Fruit fly (Drosophila melanogaster) whole organism, adult: ENCODE data around the gene CG32240.
A peak's percentile ranks its signal among the peaks of the same experiment; 100 is the strongest.

Experiments
- CG11617 ChIP-seq: fragments of 200-800 bp; sonication (Bioruptor generic); optimal IDR thresholded peaks from 2 replicates; lab custom pipeline; 2017; ENCODE audit warnings: mild to moderate bottlenecking, missing biosample characterization, missing genetic modification reagents, missing genetic modification characterization
- CG12768 ChIP-seq: fragments of 200-800 bp; sonication (Bioruptor generic); optimal IDR thresholded peaks from 2 replicates; lab custom pipeline; 2017; ENCODE audit warnings: missing biosample characterization, missing genetic modification characterization, mild to moderate bottlenecking, moderate library complexity, missing genetic modification reagents
- CG14711 ChIP-seq: fragments of 200-800 bp; sonication (Bioruptor generic); optimal IDR thresholded peaks from 2 replicates; lab custom pipeline; 2018; ENCODE audit warnings: missing biosample characterization, mild to moderate bottlenecking, missing genetic modification characterization, moderate library complexity
- CG1620 ChIP-seq: fragments of 200-800 bp; sonication (Bioruptor generic); optimal IDR thresholded peaks from 2 replicates; lab custom pipeline; 2016; ENCODE audit warnings: missing biosample characterization, missing genetic modification characterization
- CG33017 ChIP-seq: fragments of 200-800 bp; sonication (Bioruptor generic); optimal IDR thresholded peaks from 2 replicates; lab custom pipeline; 2018; ENCODE audit warnings: missing biosample characterization, mild to moderate bottlenecking, missing genetic modification characterization, moderate library complexity
- CG5204 ChIP-seq: fragments of 200-800 bp; sonication (Bioruptor generic); optimal IDR thresholded peaks from 2 replicates; lab custom pipeline; 2016; ENCODE audit warnings: missing biosample characterization, missing genetic modification characterization
- CG7045 ChIP-seq: fragments of 200-800 bp; sonication (Bioruptor generic); optimal IDR thresholded peaks from 2 replicates; lab custom pipeline; 2017; ENCODE audit warnings: missing biosample characterization, mild to moderate bottlenecking, missing genetic modification characterization
- CG7101 ChIP-seq: fragments of 200-800 bp; sonication (Bioruptor generic); optimal IDR thresholded peaks from 2 replicates; lab custom pipeline; 2018; ENCODE audit warnings: missing biosample characterization, mild to moderate bottlenecking, missing genetic modification characterization, moderate library complexity
- Clk ChIP-seq: fragments of 200-800 bp; sonication (Bioruptor generic); optimal IDR thresholded peaks from 2 replicates; lab custom pipeline; 2017; ENCODE audit warnings: missing biosample characterization, missing genetic modification characterization
- Crg-1 ChIP-seq: fragments of 200-800 bp; sonication (Bioruptor generic); optimal IDR thresholded peaks from 2 replicates; lab custom pipeline; 2016; ENCODE audit warnings: missing biosample characterization, missing genetic modification characterization
- Hr96 ChIP-seq: fragments of 200-800 bp; sonication (Bioruptor generic); optimal IDR thresholded peaks from 2 replicates; lab custom pipeline; 2016; ENCODE audit warnings: missing biosample characterization, missing genetic modification characterization
- Mnt ChIP-seq: fragments of 200-800 bp; sonication (Bioruptor generic); optimal IDR thresholded peaks from 2 replicates; lab custom pipeline; 2016; ENCODE audit warnings: missing biosample characterization, mild to moderate bottlenecking, missing genetic modification characterization
- bab1 ChIP-seq: fragments of 200-800 bp; sonication (Bioruptor generic); optimal IDR thresholded peaks from 3 replicates; lab custom pipeline; 2019; ENCODE audit warnings: missing biosample characterization, mild to moderate bottlenecking, missing genetic modification characterization, moderate library complexity
- cic ChIP-seq: fragments of 200-800 bp; sonication (Bioruptor generic); optimal IDR thresholded peaks from 2 replicates; lab custom pipeline; 2017; ENCODE audit warnings: missing biosample characterization, mild to moderate bottlenecking, missing genetic modification characterization, moderate library complexity
- cnc ChIP-seq, 2 experiments: fragments of >200 bp; optimal IDR thresholded peaks; 2 replicates each; lab custom pipeline; 2017
- kay ChIP-seq: fragments of 200-800 bp; sonication (Bioruptor generic); peaks from one replicate; lab custom pipeline; 2016; ENCODE audit warnings: missing biosample characterization, missing genetic modification characterization, borderline replicate concordance
- ovo ChIP-seq: fragments of 200-800 bp; sonication (Bioruptor generic); optimal IDR thresholded peaks from 2 replicates; lab custom pipeline; 2016; ENCODE audit warnings: missing biosample characterization, missing genetic modification characterization
- pad ChIP-seq: fragments of 200-800 bp; sonication (Bioruptor generic); optimal IDR thresholded peaks from 3 replicates; lab custom pipeline; 2017; ENCODE audit warnings: missing biosample characterization, missing genetic modification characterization, mild to moderate bottlenecking, moderate library complexity, missing genetic modification reagents
- tj ChIP-seq: fragments of 200-800 bp; sonication (Bioruptor generic); optimal IDR thresholded peaks from 3 replicates; lab custom pipeline; 2017; ENCODE audit warnings: missing biosample characterization, mild to moderate bottlenecking, missing genetic modification characterization, moderate library complexity
- toe ChIP-seq: fragments of 200-800 bp; sonication (Bioruptor generic); optimal IDR thresholded peaks from 2 replicates; lab custom pipeline; 2016; ENCODE audit warnings: missing biosample characterization, missing genetic modification characterization

Gene CG32240

dm6 chr3L:4411951-4412350 is 30.5 kb upstream of the CG32240 start:
- TF ChIP-seq CG33017 (tag; lab: Kevin White, UChicago) (no peak), CG1620 (no peak), CG7101 (tag; lab: Kevin White, UChicago) (no peak), kay (GFP tag; lab: Kevin White, UChicago) (peak; percentile 89), toe (GFP tag; lab: Kevin White, UChicago) (no peak)

DNA sequence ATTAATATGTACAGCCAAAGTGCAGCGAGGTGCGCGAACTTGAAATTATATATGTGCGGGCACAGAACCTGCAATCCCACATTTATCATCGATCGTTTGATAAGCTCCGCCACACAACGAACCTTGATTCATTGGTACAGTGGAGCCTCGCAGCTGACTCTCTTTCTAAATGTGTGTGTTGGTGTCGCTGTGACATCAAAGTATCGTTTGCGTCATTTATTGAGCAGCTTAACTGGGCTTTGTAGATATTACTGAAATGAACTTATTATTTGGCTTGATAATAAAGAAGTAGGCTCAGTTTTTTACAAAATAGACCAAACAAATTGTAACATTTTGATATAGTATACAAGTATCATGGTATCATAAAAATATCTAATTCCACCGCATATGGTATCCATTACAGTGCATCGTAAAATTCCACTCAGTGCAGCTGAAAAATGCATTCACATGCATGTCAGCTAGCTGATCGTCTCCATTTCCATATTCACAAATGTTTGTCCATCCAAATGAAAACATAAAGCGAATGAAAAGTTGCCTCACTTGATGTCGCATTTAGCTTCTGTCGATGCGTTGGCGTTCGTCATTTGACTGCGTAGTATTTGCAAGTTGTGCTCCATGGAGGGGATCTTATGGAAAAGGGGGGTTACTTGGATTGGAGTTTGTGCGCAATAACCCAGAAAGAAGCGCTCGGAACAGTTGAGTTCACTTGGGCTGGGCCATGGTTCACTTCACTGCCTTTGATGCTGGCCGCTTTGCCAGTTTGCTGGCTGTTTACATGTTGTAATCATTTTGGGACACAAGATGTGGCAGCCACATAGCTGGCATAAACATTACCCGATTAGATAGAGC is 29.8 kb upstream of the CG32240 start:
- TF ChIP-seq CG7045 (GFP tag; lab: Kevin White, UChicago) (no peak), cnc (optimal IDR thresholded peaks at IDR 0.05; lab: Kevin White, UChicago) (no peak), cic (GFP tag; lab: Kevin White, UChicago) (no peak), tj (GFP tag; lab: Kevin White, UChicago) (peak; percentile 53), ovo (no peak), CG5204 (GFP tag; lab: Kevin White, UChicago) (no peak), Crg-1 (peak; percentile 46), toe (GFP tag; lab: Kevin White, UChicago) (no peak), CG12768 (GFP tag; lab: Kevin White, UChicago) (peak; percentile 14), CG33017 (tag; lab: Kevin White, UChicago) (peak; percentile 3), CG7101 (tag; lab: Kevin White, UChicago) (peak; percentile 11), pad (GFP tag; lab: Kevin White, UChicago) (no peak), kay (GFP tag; lab: Kevin White, UChicago) (peak; percentile 89)

DNA sequence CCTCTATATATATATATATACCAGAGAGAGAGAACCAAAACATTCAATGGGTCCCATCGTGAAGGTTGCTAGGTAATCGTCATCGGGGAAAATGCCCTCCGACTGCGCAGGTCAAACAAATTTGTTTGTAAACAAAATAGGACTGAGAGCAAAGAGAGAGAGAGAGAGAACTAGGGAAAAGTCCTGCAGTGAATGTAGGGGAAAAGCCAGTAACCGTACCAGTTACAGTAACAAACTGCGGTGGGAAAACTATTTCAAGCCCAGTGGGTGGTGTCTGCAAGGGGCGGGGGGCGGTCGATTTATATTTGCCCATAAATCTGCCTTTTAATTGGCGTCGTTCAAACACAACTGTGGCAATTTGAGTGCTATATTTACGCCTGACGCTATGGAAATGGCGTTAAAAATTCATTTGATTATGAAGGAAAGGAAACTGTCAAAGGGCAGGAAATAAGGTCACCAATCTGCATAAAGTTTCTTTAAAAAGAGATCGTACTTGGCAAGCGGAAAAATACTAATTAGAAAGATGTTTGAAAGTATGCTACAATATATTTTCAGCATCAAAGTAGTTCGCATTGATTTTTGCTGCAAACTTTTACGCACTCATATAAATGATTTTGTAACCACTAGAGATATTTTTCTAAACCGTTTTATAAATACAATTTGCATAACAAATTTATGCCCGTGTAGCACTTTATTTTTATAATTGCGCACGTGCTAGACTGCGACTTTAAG is 28.6 kb upstream of the CG32240 start:
- no peak for TF ChIP-seq ovo
- peak; percentile 4 for TF ChIP-seq Mnt (GFP tag; lab: Kevin White, UChicago)
- TF ChIP-seq pad (GFP tag; lab: Kevin White, UChicago): peak; percentile 82
- TF ChIP-seq toe (GFP tag; lab: Kevin White, UChicago): no peak
- no peak for TF ChIP-seq CG11617 (GFP tag; lab: Kevin White, UChicago)

- TF ChIP-seq Hr96 (GFP tag; lab: Kevin White, UChicago) (no peak), CG7045 (GFP tag; lab: Kevin White, UChicago) (no peak), CG1620 (no peak), tj (GFP tag; lab: Kevin White, UChicago) (peak; percentile 81), Mnt (GFP tag; lab: Kevin White, UChicago) (no peak), CG33017 (tag; lab: Kevin White, UChicago) (no peak), CG14711 (tag; lab: Kevin White, UChicago) (no peak)
These were observed 27.9 kb upstream of the CG32240 start for dm6 chr3L:4409134-4409897.

DNA sequence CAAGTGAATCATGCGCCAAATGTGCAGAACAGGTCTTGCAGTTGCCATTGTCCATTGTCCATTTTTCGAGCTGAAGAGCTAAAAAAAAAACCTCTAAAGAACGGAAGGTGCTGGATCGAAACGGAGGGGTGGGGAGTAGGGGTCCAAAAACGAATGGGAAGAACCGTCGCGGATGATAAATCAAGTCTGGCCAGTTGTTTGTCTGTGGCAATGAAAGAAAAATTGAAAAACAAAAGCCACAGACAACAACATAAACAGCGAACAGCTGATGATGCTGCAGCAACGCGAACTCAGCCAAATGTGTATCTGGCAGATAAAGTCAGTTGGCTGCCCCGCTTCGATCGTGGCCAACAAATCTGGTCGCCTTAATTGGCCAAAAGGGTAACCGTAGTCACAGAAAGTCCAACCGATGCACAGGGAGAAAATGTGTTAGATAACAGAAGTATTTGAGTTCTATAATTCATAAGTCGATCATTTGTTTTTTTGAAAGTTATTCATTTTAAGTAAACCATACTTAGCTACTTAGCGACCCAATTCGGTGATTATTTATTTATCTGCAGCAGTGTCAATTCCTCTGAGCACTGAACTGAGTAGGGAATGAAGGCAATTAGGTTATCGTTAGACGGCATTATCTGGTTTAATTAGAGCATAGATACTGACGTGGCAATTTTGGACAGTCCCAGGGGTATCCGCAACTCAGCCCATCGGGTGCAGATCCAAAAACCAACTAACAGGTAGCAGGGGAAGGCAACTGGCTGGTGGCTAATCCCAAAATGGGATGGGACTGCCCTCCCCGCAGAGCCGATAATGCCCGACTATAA is 27.1 kb upstream of the CG32240 start:
- TF ChIP-seq cnc (optimal IDR thresholded peaks at IDR 0.05; lab: Kevin White, UChicago) (no peak), CG7101 (tag; lab: Kevin White, UChicago) (no peak), bab1 (GFP tag; lab: Kevin White, UChicago) (no peak), CG33017 (tag; lab: Kevin White, UChicago) (no peak), toe (GFP tag; lab: Kevin White, UChicago) (no peak), cic (GFP tag; lab: Kevin White, UChicago) (no peak), ovo (no peak), tj (GFP tag; lab: Kevin White, UChicago) (no peak), Clk (GFP tag; lab: Kevin White, UChicago) (no peak), CG14711 (tag; lab: Kevin White, UChicago) (no peak)

dm6 chr3L:4407743-4408142 is 26.3 kb upstream of the CG32240 start:
- TF ChIP-seq CG5204 (GFP tag; lab: Kevin White, UChicago): peak; percentile 29
- no peak for TF ChIP-seq toe (GFP tag; lab: Kevin White, UChicago)
- peak; percentile 13 for TF ChIP-seq CG14711 (tag; lab: Kevin White, UChicago)
- TF ChIP-seq bab1 (GFP tag; lab: Kevin White, UChicago): no peak
